Worm (Caenorhabditis elegans) whole organism, L2 larva: ENCODE results near the gene spn-4.

ENCODE experiments used
- C34F6.9 ChIP-seq: fragments of 150-350 bp; optimal IDR thresholded peaks from 2 replicates; lab custom pipeline; 2014; ENCODE audit warnings: missing biosample characterization, missing genetic modification characterization
- F13H6.1 ChIP-seq: sonication (generic microtip); optimal IDR thresholded peaks from 2 replicates; lab custom pipeline; 2016; ENCODE audit warnings: missing genetic modification characterization, missing compliant biosample characterization
- R02D3.7 ChIP-seq: fragments of 150-350 bp; optimal IDR thresholded peaks from 2 replicates; lab custom pipeline; 2014; ENCODE audit warnings: missing biosample characterization, missing genetic modification characterization
- Y55F3AM.14 ChIP-seq: fragments of 200-800 bp; sonication (Bioruptor generic); optimal IDR thresholded peaks from 2 replicates; lab custom pipeline; 2018; ENCODE audit warnings: mild to moderate bottlenecking, missing genetic modification characterization, missing compliant biosample characterization
- alr-1 ChIP-seq: fragments of 150-350 bp; optimal IDR thresholded peaks from 2 replicates; lab custom pipeline; 2014; ENCODE audit warnings: missing biosample characterization, missing genetic modification characterization
- aly-2 ChIP-seq: fragments of 150-350 bp; optimal IDR thresholded peaks from 2 replicates; lab custom pipeline; 2014; ENCODE audit warnings: missing biosample characterization, missing genetic modification characterization
- blmp-1 ChIP-seq: sonication (generic microtip); optimal IDR thresholded peaks from 2 replicates; lab custom pipeline; 2017; ENCODE audit warnings: missing genetic modification characterization, mild to moderate bottlenecking, missing compliant biosample characterization, antibody characterized with exemption, moderate library complexity; ENCODE audit not compliant: insufficient read depth
- ceh-16 ChIP-seq: fragments of 150-350 bp; optimal IDR thresholded peaks from 2 replicates; lab custom pipeline; 2014; ENCODE audit warnings: missing biosample characterization, missing genetic modification characterization
- ceh-82 ChIP-seq: fragments of 150-350 bp; optimal IDR thresholded peaks from 2 replicates; lab custom pipeline; 2014; ENCODE audit warnings: missing biosample characterization, missing genetic modification characterization
- crh-2 ChIP-seq: sonication (generic microtip); optimal IDR thresholded peaks from 2 replicates; lab custom pipeline; 2017; ENCODE audit warnings: missing biosample characterization, missing genetic modification characterization
- dmd-4 ChIP-seq: sonication (generic microtip); optimal IDR thresholded peaks from 2 replicates; lab custom pipeline; 2017; ENCODE audit warnings: missing biosample characterization, missing genetic modification characterization
- egl-27 ChIP-seq: sonication (generic microtip); optimal IDR thresholded peaks from 3 replicates; lab custom pipeline; 2017; ENCODE audit warnings: missing biosample characterization, missing genetic modification reagents, missing genetic modification characterization
- elt-1 ChIP-seq: fragments of 150-350 bp; optimal IDR thresholded peaks from 2 replicates; lab custom pipeline; 2014; ENCODE audit warnings: missing biosample characterization, missing genetic modification characterization
- fos-1 ChIP-seq: fragments of 150-350 bp; optimal IDR thresholded peaks from 2 replicates; lab custom pipeline; 2014; ENCODE audit warnings: missing biosample characterization, missing genetic modification characterization
- gmeb-1 ChIP-seq: fragments of 150-350 bp; optimal IDR thresholded peaks from 2 replicates; lab custom pipeline; 2014; ENCODE audit warnings: missing biosample characterization, missing genetic modification characterization
- lin-11 ChIP-seq: fragments of 150-350 bp; sonication (generic microtip); optimal IDR thresholded peaks from 2 replicates; lab custom pipeline; 2014; ENCODE audit warnings: missing biosample characterization, missing genetic modification characterization, inconsistent platforms, mixed read lengths
- lin-13 ChIP-seq: fragments of 150-350 bp; optimal IDR thresholded peaks from 2 replicates; lab custom pipeline; 2014; ENCODE audit warnings: missing biosample characterization, missing genetic modification reagents, missing genetic modification characterization
- lsy-2 ChIP-seq, 2 experiments: fragments of 150-350 bp in 1 of 2; sonication (generic microtip) in 1 of 2; optimal IDR thresholded peaks; 2 replicates each; lab custom pipeline; 2014 to 2017; ENCODE audit warnings: missing biosample characterization in 2 of 2, missing genetic modification characterization in 2 of 2
- mab-5 ChIP-seq: fragments of 150-350 bp; optimal IDR thresholded peaks from 2 replicates; lab custom pipeline; 2014; ENCODE audit warnings: missing biosample characterization, missing genetic modification characterization
- mbf-1 ChIP-seq: sonication (generic microtip); optimal IDR thresholded peaks from 2 replicates; lab custom pipeline; 2017; ENCODE audit warnings: missing biosample characterization, missing genetic modification characterization
- mdl-1 ChIP-seq, 2 experiments: fragments of 150-350 bp in 1 of 2; sonication (generic microtip) in 1 of 2; optimal IDR thresholded peaks; 2 replicates each; lab custom pipeline; 2017; ENCODE audit warnings: missing biosample characterization in 2 of 2, missing genetic modification characterization in 2 of 2
- nhr-11 ChIP-seq: fragments of 150-350 bp; optimal IDR thresholded peaks from 2 replicates; lab custom pipeline; 2014; ENCODE audit warnings: missing biosample characterization, missing genetic modification characterization
- nhr-12 ChIP-seq: fragments of 150-350 bp; optimal IDR thresholded peaks from 2 replicates; lab custom pipeline; 2014; ENCODE audit warnings: missing biosample characterization, missing genetic modification characterization
- nhr-129 ChIP-seq: fragments of 150-350 bp; optimal IDR thresholded peaks from 2 replicates; lab custom pipeline; 2014; ENCODE audit warnings: missing biosample characterization, missing genetic modification characterization
- nhr-21 ChIP-seq: fragments of 150-350 bp; optimal IDR thresholded peaks from 2 replicates; lab custom pipeline; 2014; ENCODE audit warnings: missing biosample characterization, missing genetic modification characterization
- nhr-6 ChIP-seq: fragments of 150-350 bp; optimal IDR thresholded peaks from 2 replicates; lab custom pipeline; 2014; ENCODE audit warnings: missing biosample characterization, missing genetic modification characterization
- nhr-77 ChIP-seq: fragments of 150-350 bp; optimal IDR thresholded peaks from 2 replicates; lab custom pipeline; 2014; ENCODE audit warnings: missing biosample characterization, missing genetic modification characterization
- sem-4 ChIP-seq: fragments of 150-350 bp; optimal IDR thresholded peaks from 2 replicates; lab custom pipeline; 2014; ENCODE audit warnings: missing biosample characterization, missing genetic modification reagents, missing genetic modification characterization
- skn-1 ChIP-seq: sonication (generic microtip); optimal IDR thresholded peaks from 2 replicates; lab custom pipeline; 2017; ENCODE audit warnings: missing biosample characterization, missing genetic modification characterization
- sma-3 ChIP-seq: sonication (generic microtip); optimal IDR thresholded peaks from 2 replicates; lab custom pipeline; 2016; ENCODE audit warnings: missing genetic modification reagents, missing genetic modification characterization, missing compliant biosample characterization
- sma-9 ChIP-seq, 2 experiments: fragments of 150-350 bp in 1 of 2; sonication (generic microtip) in 1 of 2; optimal IDR thresholded peaks; 2 replicates each; lab custom pipeline; 2014 to 2016; ENCODE audit warnings: missing genetic modification characterization in 2 of 2, mild to moderate bottlenecking in 1 of 2, missing biosample characterization in 1 of 2, missing compliant biosample characterization in 1 of 2, missing genetic modification reagents in 1 of 2, moderate library complexity in 1 of 2
- snpc-4 ChIP-seq: fragments of 150-350 bp; optimal IDR thresholded peaks from 2 replicates; lab custom pipeline; 2014; ENCODE audit warnings: missing biosample characterization, missing genetic modification characterization
- unc-39 ChIP-seq: fragments of 150-350 bp; optimal IDR thresholded peaks from 2 replicates; lab custom pipeline; 2014; ENCODE audit warnings: missing biosample characterization, missing genetic modification characterization
- unc-55 ChIP-seq: fragments of 150-350 bp; sonication (generic microtip); optimal IDR thresholded peaks from 3 replicates; lab custom pipeline; 2014; ENCODE audit warnings: missing biosample characterization, missing genetic modification reagents, missing genetic modification characterization
- unc-62 ChIP-seq: fragments of 150-350 bp; optimal IDR thresholded peaks from 2 replicates; lab custom pipeline; 2014; ENCODE audit warnings: missing biosample characterization, missing genetic modification reagents, missing genetic modification characterization
- zag-1 ChIP-seq: fragments of 150-350 bp; optimal IDR thresholded peaks from 2 replicates; lab custom pipeline; 2014; ENCODE audit warnings: missing biosample characterization, missing genetic modification characterization
- ztf-11 ChIP-seq: sonication (generic microtip); optimal IDR thresholded peaks from 2 replicates; lab custom pipeline; 2017; ENCODE audit warnings: missing biosample characterization, missing genetic modification characterization
- ztf-4 ChIP-seq: fragments of 150-350 bp; optimal IDR thresholded peaks from 2 replicates; lab custom pipeline; 2014; ENCODE audit warnings: missing biosample characterization, missing genetic modification characterization

spn-4 gene

ce11 chrV:6784853-6785492 lies at the start of gene spn-4, which contains the start of gene spe-39:
TSS of gene spn-4 (minus strand) at chrV:6784903.
TSS of gene spe-39 (plus strand) at chrV:6785451.
- TF ChIP-seq sem-4 (tag; lab: Kevin White, UChicago) = peak; percentile 62
- TF ChIP-seq Y55F3AM.14 (GFP tag; lab: Kevin White, UChicago) = no peak
- peak; percentile 64 for TF ChIP-seq lin-13 (GFP tag; lab: Kevin White, UChicago)
- no peak for TF ChIP-seq unc-62 (GFP tag; lab: Kevin White, UChicago)
- no peak for TF ChIP-seq skn-1 (tag; lab: Kevin White, UChicago)
- TF ChIP-seq dmd-4 (tag; lab: Kevin White, UChicago) = no peak
- peak; percentile 55 for TF ChIP-seq crh-2 (tag; lab: Kevin White, UChicago)
- peak; percentile 2 for TF ChIP-seq zag-1
- peak; percentile 30 for TF ChIP-seq nhr-21 (tag; lab: Kevin White, UChicago)
- TF ChIP-seq F13H6.1 (tag; lab: Kevin White, UChicago) = peak; percentile 74
- peak; percentile 46 for TF ChIP-seq egl-27 (tag; lab: Kevin White, UChicago)
- peak; percentile 3 for TF ChIP-seq snpc-4 (tag; lab: Kevin White, UChicago)
- TF ChIP-seq R02D3.7 (tag; lab: Kevin White, UChicago) = peak; percentile 45
- TF ChIP-seq C34F6.9 (tag; lab: Kevin White, UChicago) = peak; percentile 80
- peak; percentile 96 for TF ChIP-seq gmeb-1 (tag; lab: Kevin White, UChicago)
- no peak for TF ChIP-seq ztf-4 (tag; lab: Kevin White, UChicago)
- TF ChIP-seq nhr-129 (tag; lab: Kevin White, UChicago) = peak; percentile 70
- TF ChIP-seq nhr-77 (tag; lab: Kevin White, UChicago) = no peak
- TF ChIP-seq alr-1 = no peak
- TF ChIP-seq fos-1 = peak; percentile 32
- TF ChIP-seq nhr-6 (tag; lab: Kevin White, UChicago) = no peak
- TF ChIP-seq sma-3 (GFP tag; lab: Kevin White, UChicago) = peak; percentile 71
- TF ChIP-seq lsy-2 (tag; optimal IDR thresholded peaks at IDR 0.05; lab: Kevin White, UChicago) = peak; percentile 40 to 84
- no peak for TF ChIP-seq aly-2 (tag; lab: Kevin White, UChicago)
- TF ChIP-seq unc-55 (GFP tag; lab: Kevin White, UChicago) = peak; percentile 90
- peak; percentile 24 for TF ChIP-seq blmp-1 (tag; lab: Kevin White, UChicago)
- no peak for TF ChIP-seq elt-1 (tag; lab: Kevin White, UChicago)
- TF ChIP-seq nhr-12 = no peak
- TF ChIP-seq lin-11 = peak; percentile 71
- TF ChIP-seq unc-39 (tag; lab: Kevin White, UChicago) = no peak
- no peak for TF ChIP-seq mbf-1 (tag; lab: Kevin White, UChicago)
- peak; percentile 75 for TF ChIP-seq mab-5 (tag; lab: Kevin White, UChicago)
- no peak for TF ChIP-seq ceh-82 (tag; lab: Kevin White, UChicago)
- peak; percentile 88 for TF ChIP-seq sma-9 (GFP tag; optimal IDR thresholded peaks at IDR 0.05; lab: Kevin White, UChicago)
- TF ChIP-seq sma-9 (tag; optimal IDR thresholded peaks at IDR 0.05; lab: Kevin White, UChicago) = no peak
- peak; percentile 38 for TF ChIP-seq ceh-16
- peak in 1 of 2 experiments; percentile 10 for TF ChIP-seq mdl-1 (tag; optimal IDR thresholded peaks at IDR 0.05; lab: Kevin White, UChicago)
- peak; percentile 25 for TF ChIP-seq ztf-11 (tag; lab: Kevin White, UChicago)
- TF ChIP-seq, all 48 proteins: peak for 23

- TF ChIP-seq aly-2 (tag; lab: Kevin White, UChicago) (no peak), sma-3 (GFP tag; lab: Kevin White, UChicago) (no peak), nhr-11 (tag; lab: Kevin White, UChicago) (no peak), unc-39 (tag; lab: Kevin White, UChicago) (no peak), nhr-21 (tag; lab: Kevin White, UChicago) (no peak), nhr-129 (tag; lab: Kevin White, UChicago) (no peak), lsy-2 (tag; optimal IDR thresholded peaks at IDR 0.05; lab: Kevin White, UChicago) (no peak), elt-1 (tag; lab: Kevin White, UChicago) (no peak)
- TF ChIP-seq, all 48 proteins: peak for 0
Observed at ce11 chrV:6831539-6831938, 46.8 kb upstream of the spn-4 start.

DNA sequence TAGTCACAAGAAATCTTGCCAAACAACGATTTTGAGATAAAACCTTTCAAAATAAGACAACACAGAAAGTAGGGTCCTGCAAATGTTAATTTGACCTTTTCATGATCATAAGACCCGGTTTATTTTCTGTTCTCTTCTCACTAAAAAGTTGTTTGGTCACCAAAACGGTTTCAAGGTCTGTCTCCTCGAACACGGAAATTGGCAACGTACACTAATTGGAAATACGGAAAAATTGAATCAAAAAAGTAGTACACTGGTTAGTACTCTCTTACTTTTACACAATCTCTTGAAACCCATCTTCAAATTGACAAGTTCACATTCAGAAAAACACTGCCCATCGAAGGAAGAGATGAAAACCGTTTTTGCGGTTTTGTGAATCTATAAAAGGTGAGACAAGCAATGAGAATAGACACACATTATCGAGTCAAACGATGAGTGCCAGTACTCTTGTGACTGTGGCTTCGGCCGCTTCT lies 46.1 kb upstream of the spn-4 start, which contains the start of gene col-142:
TSS of gene col-142 (plus strand) at position 423 of the 473 bp plus-strand sequence.
- TF ChIP-seq sma-9 (GFP tag; optimal IDR thresholded peaks at IDR 0.05; lab: Kevin White, UChicago) (no peak), sma-9 (tag; optimal IDR thresholded peaks at IDR 0.05; lab: Kevin White, UChicago) (no peak), sma-3 (GFP tag; lab: Kevin White, UChicago) (peak; percentile 8)
